Worm (Caenorhabditis elegans) whole organism, early embryonic: Measurements from ENCODE around the gene ZK666.11.

ENCODE experiments used
- ama-1 ChIP-seq: fragments of 150-350 bp; optimal IDR thresholded peaks from 2 replicates; lab custom pipeline; 2014
- flt-1 ChIP-seq: fragments of 200-800 bp; sonication (Bioruptor generic); IDR thresholded peaks from 2 replicates; pipeline ENCODE4 v1.3.6; 2022; ENCODE audit warnings: missing genetic modification characterization, missing compliant biosample characterization
- hmbx-1 ChIP-seq: sonication (generic microtip); optimal IDR thresholded peaks from 2 replicates; lab custom pipeline; 2016; ENCODE audit warnings: mild to moderate bottlenecking, missing genetic modification characterization, missing compliant biosample characterization
- tbx-37 ChIP-seq: fragments of 200-800 bp; sonication (Bioruptor generic); conservative IDR thresholded peaks from 2 replicates; pipeline ENCODE4 v1.3.6; 2022; ENCODE audit warnings: missing genetic modification reagents, missing genetic modification characterization, missing compliant biosample characterization

DNA sequence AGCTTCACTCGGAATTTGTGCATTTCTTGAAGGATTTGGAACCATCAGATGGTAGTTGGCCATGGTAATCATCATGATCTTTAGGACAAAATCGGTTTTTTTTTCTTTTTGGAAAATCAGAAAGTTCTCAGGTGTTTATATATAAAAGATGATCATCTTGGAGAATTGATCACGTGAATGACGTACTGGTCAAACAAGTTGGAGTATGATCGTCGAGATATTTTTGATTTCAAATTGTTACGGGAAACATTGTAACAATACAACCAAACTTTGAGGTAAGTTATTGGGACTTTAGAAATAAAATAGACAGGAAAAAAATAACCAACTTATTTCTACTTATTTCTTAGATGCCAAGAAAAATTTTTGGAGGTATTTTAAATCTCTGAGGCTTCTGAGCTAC lies 36.7 kb downstream of the ZK666.11 start, which contains the start of gene F59B10.4:
- TF ChIP-seq flt-1 (GFP tag; lab: Robert Waterston, UW) (no peak), ama-1 (no peak), tbx-37 (GFP tag; lab: Robert Waterston, UW) (no peak), hmbx-1 (tag; lab: Kevin White, UChicago) (no peak)
